Worm (Caenorhabditis elegans) whole organism, late embryonic: Measurements from ENCODE around the gene fbxa-158.

Experiments used
- F13H6.1 ChIP-seq: sonication (generic microtip); optimal IDR thresholded peaks from 2 replicates; lab custom pipeline; 2016; ENCODE audit warnings: missing genetic modification characterization, missing compliant biosample characterization
- K02D7.2 ChIP-seq: sonication (generic microtip); optimal IDR thresholded peaks from 2 replicates; lab custom pipeline; 2017; ENCODE audit warnings: mild to moderate bottlenecking, missing genetic modification characterization, missing compliant biosample characterization
- K09A11.1 ChIP-seq: sonication (generic microtip); optimal IDR thresholded peaks from 2 replicates; lab custom pipeline; 2017; ENCODE audit warnings: antibody characterized with exemption, mild to moderate bottlenecking, missing genetic modification characterization, missing compliant biosample characterization; ENCODE audit not compliant: insufficient read depth
- T23F11.4 ChIP-seq: fragments of 200-800 bp; sonication (Bioruptor generic); optimal IDR thresholded peaks from 2 replicates; lab custom pipeline; 2018; ENCODE audit warnings: mild to moderate bottlenecking, missing genetic modification characterization, missing compliant biosample characterization
- ahr-1 ChIP-seq: sonication (generic microtip); optimal IDR thresholded peaks from 2 replicates; lab custom pipeline; 2016; ENCODE audit warnings: missing genetic modification characterization, missing compliant biosample characterization
- ama-1 ChIP-seq: fragments of 150-350 bp; optimal IDR thresholded peaks from 2 replicates; lab custom pipeline; 2014
- ceh-14 ChIP-seq: sonication (generic microtip); optimal IDR thresholded peaks from 2 replicates; lab custom pipeline; 2016; ENCODE audit warnings: missing genotype, missing genetic modification characterization, missing compliant biosample characterization
- ceh-18 ChIP-seq: sonication (generic microtip); optimal IDR thresholded peaks from 2 replicates; lab custom pipeline; 2016; ENCODE audit warnings: missing genetic modification characterization, missing compliant biosample characterization
- ceh-2 ChIP-seq: sonication (generic microtip); optimal IDR thresholded peaks from 2 replicates; lab custom pipeline; 2016; ENCODE audit warnings: missing genotype, missing genetic modification characterization, missing compliant biosample characterization
- ceh-24 ChIP-seq: sonication (generic microtip); optimal IDR thresholded peaks from 2 replicates; lab custom pipeline; 2016; ENCODE audit warnings: mild to moderate bottlenecking, missing genetic modification characterization, missing compliant biosample characterization
- ceh-30 ChIP-seq: fragments of 150-350 bp; optimal IDR thresholded peaks from 2 replicates; lab custom pipeline; 2014; ENCODE audit warnings: missing biosample characterization, missing genetic modification characterization
- ceh-31 ChIP-seq: sonication (generic microtip); optimal IDR thresholded peaks from 2 replicates; lab custom pipeline; 2016; ENCODE audit warnings: missing genetic modification characterization, missing compliant biosample characterization
- ceh-34 ChIP-seq: sonication (generic microtip); optimal IDR thresholded peaks from 2 replicates; lab custom pipeline; 2016; ENCODE audit warnings: mild to moderate bottlenecking, missing genetic modification characterization, missing compliant biosample characterization
- ceh-6 ChIP-seq: fragments of 200-800 bp; sonication (Bioruptor generic); optimal IDR thresholded peaks from 2 replicates; lab custom pipeline; 2018; ENCODE audit warnings: mild to moderate bottlenecking, missing genetic modification characterization, missing compliant biosample characterization
- ceh-9 ChIP-seq: sonication (generic microtip); optimal IDR thresholded peaks from 2 replicates; lab custom pipeline; 2016; ENCODE audit warnings: mild to moderate bottlenecking, missing genetic modification characterization, inconsistent platforms, missing compliant biosample characterization
- dmd-4 ChIP-seq: sonication (generic microtip); optimal IDR thresholded peaks from 2 replicates; lab custom pipeline; 2016; ENCODE audit warnings: borderline replicate concordance, missing genetic modification characterization, missing compliant biosample characterization
- elt-2 ChIP-seq: sonication (generic microtip); optimal IDR thresholded peaks from 2 replicates; lab custom pipeline; 2016; ENCODE audit warnings: missing genetic modification reagents, missing genetic modification characterization, missing compliant biosample characterization
- elt-4 ChIP-seq: sonication (generic microtip); optimal IDR thresholded peaks from 2 replicates; lab custom pipeline; 2016; ENCODE audit warnings: missing genetic modification characterization, missing compliant biosample characterization
- ets-4 ChIP-seq: sonication (generic microtip); optimal IDR thresholded peaks from 2 replicates; lab custom pipeline; 2016; ENCODE audit warnings: missing genetic modification characterization, missing compliant biosample characterization
- fkh-10 ChIP-seq: fragments of 150-350 bp; optimal IDR thresholded peaks from 2 replicates; lab custom pipeline; 2014; ENCODE audit warnings: missing biosample characterization, missing genetic modification reagents, missing genetic modification characterization
- fkh-6 ChIP-seq: sonication (generic microtip); optimal IDR thresholded peaks from 2 replicates; lab custom pipeline; 2016; ENCODE audit warnings: missing genetic modification characterization, missing compliant biosample characterization
- hlh-13 ChIP-seq: fragments of 200-800 bp; sonication (Bioruptor generic); optimal IDR thresholded peaks from 2 replicates; lab custom pipeline; 2018; ENCODE audit warnings: mild to moderate bottlenecking, missing genetic modification characterization, missing compliant biosample characterization
- hlh-15 ChIP-seq: sonication (generic microtip); optimal IDR thresholded peaks from 2 replicates; lab custom pipeline; 2016; ENCODE audit warnings: missing genetic modification characterization, missing compliant biosample characterization
- hlh-30 ChIP-seq: sonication (generic microtip); optimal IDR thresholded peaks from 2 replicates; lab custom pipeline; 2017; ENCODE audit warnings: antibody characterized with exemption, missing genetic modification characterization, missing compliant biosample characterization; ENCODE audit not compliant: insufficient read depth
- lim-6 ChIP-seq: sonication (generic microtip); optimal IDR thresholded peaks from 2 replicates; lab custom pipeline; 2016; ENCODE audit warnings: missing genetic modification characterization, missing compliant biosample characterization
- lin-11 ChIP-seq: fragments of 200-800 bp; sonication (Bioruptor generic); optimal IDR thresholded peaks from 2 replicates; lab custom pipeline; 2018; ENCODE audit warnings: mild to moderate bottlenecking, missing genetic modification characterization, missing compliant biosample characterization
- mec-3 ChIP-seq: sonication (generic microtip); optimal IDR thresholded peaks from 2 replicates; lab custom pipeline; 2016; ENCODE audit warnings: borderline replicate concordance, missing genetic modification characterization, missing compliant biosample characterization
- nfya-1 ChIP-seq: sonication (generic microtip); optimal IDR thresholded peaks from 2 replicates; lab custom pipeline; 2017; ENCODE audit warnings: missing genetic modification characterization, mild to moderate bottlenecking, missing compliant biosample characterization, antibody characterized with exemption, moderate library complexity
- nhr-232 ChIP-seq: sonication (generic microtip); optimal IDR thresholded peaks from 2 replicates; lab custom pipeline; 2016; ENCODE audit warnings: missing genetic modification characterization, missing compliant biosample characterization
- npax-4 ChIP-seq: sonication (generic microtip); optimal IDR thresholded peaks from 2 replicates; lab custom pipeline; 2016; ENCODE audit warnings: missing genetic modification characterization, missing compliant biosample characterization
- odd-2 ChIP-seq: sonication (generic microtip); optimal IDR thresholded peaks from 2 replicates; lab custom pipeline; 2017; ENCODE audit warnings: antibody characterized with exemption, mild to moderate bottlenecking, missing genetic modification characterization, missing compliant biosample characterization
- pag-3 ChIP-seq: sonication (generic microtip); optimal IDR thresholded peaks from 2 replicates; lab custom pipeline; 2016; ENCODE audit warnings: missing compliant biosample characterization, missing genetic modification characterization, borderline replicate concordance
- pat-9 ChIP-seq: fragments of 200-800 bp; sonication (Bioruptor generic); optimal IDR thresholded peaks from 2 replicates; lab custom pipeline; 2018; ENCODE audit warnings: mild to moderate bottlenecking, missing genetic modification characterization, moderate library complexity, missing compliant biosample characterization
- pax-1 ChIP-seq: fragments of 150-350 bp; optimal IDR thresholded peaks from 2 replicates; lab custom pipeline; 2014; ENCODE audit warnings: missing biosample characterization, missing genetic modification characterization
- pha-2 ChIP-seq: sonication (generic microtip); optimal IDR thresholded peaks from 2 replicates; lab custom pipeline; 2017; ENCODE audit warnings: mild to moderate bottlenecking, missing genetic modification characterization, missing compliant biosample characterization
- pha-4 ChIP-seq: fragments of 150-350 bp; optimal IDR thresholded peaks from 2 replicates; lab custom pipeline; 2018; ENCODE audit warnings: missing biosample characterization, missing genetic modification reagents, missing genetic modification characterization
- pqm-1 ChIP-seq: sonication (generic microtip); optimal IDR thresholded peaks from 2 replicates; lab custom pipeline; 2016; ENCODE audit warnings: missing genetic modification characterization, missing compliant biosample characterization
- ref-2 ChIP-seq: sonication (generic microtip); optimal IDR thresholded peaks from 2 replicates; lab custom pipeline; 2016; ENCODE audit warnings: missing genetic modification characterization, missing compliant biosample characterization
- sdc-2 ChIP-seq: sonication (generic microtip); optimal IDR thresholded peaks from 2 replicates; lab custom pipeline; 2016; ENCODE audit warnings: missing genotype, missing genetic modification characterization, missing compliant biosample characterization
- tbx-2 ChIP-seq: sonication (generic microtip); optimal IDR thresholded peaks from 2 replicates; lab custom pipeline; 2016; ENCODE audit warnings: missing genetic modification characterization, missing compliant biosample characterization
- ttx-3 ChIP-seq: sonication (generic microtip); optimal IDR thresholded peaks from 2 replicates; lab custom pipeline; 2016; ENCODE audit warnings: missing genetic modification reagents, missing genetic modification characterization, missing compliant biosample characterization
- ztf-16 ChIP-seq: sonication (generic microtip); optimal IDR thresholded peaks from 2 replicates; lab custom pipeline; 2017; ENCODE audit warnings: missing genetic modification characterization, missing compliant biosample characterization

The fbxa-158 gene

DNA sequence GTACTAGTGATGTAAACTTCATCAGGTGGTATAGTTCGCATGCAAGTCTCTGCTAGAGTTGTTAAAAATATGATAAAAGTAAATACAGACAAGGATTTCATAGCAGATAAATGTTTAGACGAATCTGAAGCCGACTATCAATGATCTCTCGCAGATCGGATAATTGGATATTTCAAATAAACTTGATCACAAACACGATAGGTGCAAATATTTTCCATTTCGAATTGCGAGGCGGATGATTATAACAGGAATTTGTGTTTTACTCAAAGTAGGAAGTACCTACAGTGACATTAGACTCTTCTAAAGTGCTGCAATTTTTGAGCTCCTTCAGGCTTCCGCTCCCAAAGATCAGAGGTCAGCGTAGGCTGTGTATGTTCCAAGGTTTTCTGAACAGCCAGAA lies 31.2 kb downstream of the fbxa-158 start, which contains the start of gene T07H3.7:
TSS of gene T07H3.7 (minus strand) at position 101 of the 400 bp plus-strand sequence.
- no peak for TF ChIP-seq ceh-24 (tag; lab: Kevin White, UChicago)
- TF ChIP-seq mec-3 (tag; lab: Kevin White, UChicago) = no peak
- no peak for TF ChIP-seq ets-4
- TF ChIP-seq ceh-18 (tag; lab: Kevin White, UChicago) = no peak
- no peak for TF ChIP-seq ceh-9 (tag; lab: Kevin White, UChicago)

ce11 chrII:1586305-1586704 lies 34.8 kb downstream of the fbxa-158 start, which contains the start of gene T07H3.8:
Gene T07H3.8, plus strand, starts transcription at chrII:1586605.
- no peak for TF ChIP-seq elt-4 (tag; lab: Kevin White, UChicago)
- no peak for TF ChIP-seq pha-4
- no peak for TF ChIP-seq T23F11.4
- no peak for TF ChIP-seq pha-2 (tag; lab: Kevin White, UChicago)
- TF ChIP-seq ceh-6 = no peak

DNA sequence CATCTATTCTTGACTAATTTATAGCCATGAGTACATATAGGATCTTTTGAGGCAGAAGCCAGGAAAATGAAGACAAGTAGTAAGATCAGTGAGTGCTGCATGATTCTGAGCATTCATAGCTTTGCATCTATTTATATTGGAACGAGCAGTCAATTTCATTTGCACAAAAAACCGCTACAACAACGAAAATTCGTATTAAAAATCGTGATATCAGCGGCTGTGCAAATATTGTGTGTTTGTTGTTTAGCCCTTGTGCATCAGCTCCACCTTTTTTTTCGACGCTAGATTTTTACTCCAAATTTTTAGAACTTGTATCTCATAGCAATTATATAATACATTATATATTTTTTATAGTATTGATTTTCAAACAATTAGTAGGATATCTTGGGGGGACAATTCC lies 36.9 kb downstream of the fbxa-158 start, which contains the start of gene clec-21:
TSS of gene clec-21 (minus strand) at position 101 of the 400 bp plus-strand sequence.
- TF ChIP-seq ahr-1 (tag; lab: Kevin White, UChicago) = no peak
- no peak for TF ChIP-seq pha-2 (tag; lab: Kevin White, UChicago)
- no peak for TF ChIP-seq lim-6

DNA sequence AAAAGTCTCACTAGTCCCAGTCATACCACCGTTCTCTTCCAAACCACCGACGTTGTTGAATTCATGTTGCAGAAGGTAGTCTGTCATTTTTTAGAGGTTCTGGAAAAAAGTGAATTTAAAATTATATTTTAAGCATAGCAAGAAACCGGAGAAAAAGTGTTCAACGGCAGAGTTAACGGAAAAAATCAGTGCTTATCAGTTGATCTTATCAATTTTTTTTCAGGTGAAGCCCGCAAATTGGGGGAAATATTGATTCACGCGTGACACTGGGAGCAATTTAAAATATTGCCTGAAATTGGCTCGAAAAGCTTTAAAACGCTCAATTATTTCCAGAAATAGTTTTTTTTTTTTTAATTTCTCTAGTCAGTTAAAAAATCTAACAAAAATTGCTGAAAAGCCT lies 41.2 kb downstream of the fbxa-158 start, which contains the start of gene math-38:
TSS of gene math-38 (minus strand) at position 101 of the 400 bp plus-strand sequence.
- TF ChIP-seq mec-3 (tag; lab: Kevin White, UChicago) = no peak
- TF ChIP-seq lin-11 (tag; lab: Kevin White, UChicago) = no peak
- no peak for TF ChIP-seq fkh-10 (GFP tag; lab: Kevin White, UChicago)
- no peak for TF ChIP-seq pag-3 (tag; lab: Kevin White, UChicago)
- no peak for TF ChIP-seq hlh-30 (tag; lab: Kevin White, UChicago)
- no peak for TF ChIP-seq pat-9
- TF ChIP-seq pax-1 (tag; lab: Kevin White, UChicago) = no peak
- no peak for TF ChIP-seq odd-2 (tag; lab: Kevin White, UChicago)
- no peak for TF ChIP-seq hlh-13

DNA sequence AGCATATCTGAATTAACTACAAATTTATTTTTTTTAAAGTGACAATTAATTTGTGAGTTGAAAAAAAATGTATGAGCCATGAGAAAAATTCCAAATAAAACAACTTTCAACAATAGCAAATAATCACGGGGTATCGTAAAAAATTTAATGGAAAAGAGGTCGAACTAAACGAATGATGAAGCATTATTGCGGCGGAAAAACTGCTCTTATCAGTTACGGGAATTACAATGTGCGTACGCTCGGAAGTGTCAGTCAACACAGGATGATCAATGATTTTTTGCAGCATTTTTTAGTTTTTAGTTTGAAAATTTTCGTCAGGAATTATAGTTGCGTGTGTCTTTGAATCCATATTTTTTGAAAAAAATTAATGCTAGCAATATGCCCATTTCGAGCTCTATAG lies 44.3 kb downstream of the fbxa-158 start:
- TF ChIP-seq hlh-30 (tag; lab: Kevin White, UChicago) (no peak), ceh-31 (no peak), pha-2 (tag; lab: Kevin White, UChicago) (no peak), ama-1 (no peak), pag-3 (tag; lab: Kevin White, UChicago) (no peak), nfya-1 (tag; lab: Kevin White, UChicago) (no peak), nhr-232 (tag; lab: Kevin White, UChicago) (no peak), ceh-34 (tag; lab: Kevin White, UChicago) (no peak), ztf-16 (no peak), fkh-6 (tag; lab: Kevin White, UChicago) (no peak), elt-2 (no peak), K02D7.2 (tag; lab: Kevin White, UChicago) (no peak), ceh-2 (tag; lab: Kevin White, UChicago) (no peak), mec-3 (tag; lab: Kevin White, UChicago) (no peak), ref-2 (tag; lab: Kevin White, UChicago) (no peak), fkh-10 (GFP tag; lab: Kevin White, UChicago) (no peak), ceh-24 (tag; lab: Kevin White, UChicago) (no peak), lin-11 (tag; lab: Kevin White, UChicago) (no peak)
- TF ChIP-seq, all 69 proteins: peak for 0

- TF ChIP-seq hlh-15 (no peak), ceh-14 (no peak), pag-3 (tag; lab: Kevin White, UChicago) (no peak), tbx-2 (no peak), sdc-2 (tag; lab: Kevin White, UChicago) (no peak), ceh-30 (tag; lab: Kevin White, UChicago) (no peak), pqm-1 (tag; lab: Kevin White, UChicago) (no peak), npax-4 (tag; lab: Kevin White, UChicago) (no peak), ttx-3 (no peak), ets-4 (no peak), F13H6.1 (tag; lab: Kevin White, UChicago) (no peak), ceh-24 (tag; lab: Kevin White, UChicago) (no peak), K09A11.1 (no peak), dmd-4 (tag; lab: Kevin White, UChicago) (no peak)
Observed at ce11 chrII:1576030-1576429, 45.0 kb downstream of the fbxa-158 start, which contains the start of gene K05F6.10. Gene K05F6.10, minus strand, starts transcription at chrII:1576130.
